Worm (Caenorhabditis elegans) whole organism, early embryonic: Measurements from ENCODE around the gene Y43C5B.3.

Experiments used
- B0310.2 ChIP-seq: sonication (generic microtip); optimal IDR thresholded peaks from 2 replicates; lab custom pipeline; 2016; ENCODE audit warnings: mild to moderate bottlenecking, missing genetic modification characterization, missing compliant biosample characterization
- ama-1 ChIP-seq: fragments of 150-350 bp; optimal IDR thresholded peaks from 2 replicates; lab custom pipeline; 2014
- ceh-36 ChIP-seq: sonication (generic microtip); optimal IDR thresholded peaks from 2 replicates; lab custom pipeline; 2016; ENCODE audit warnings: missing genetic modification characterization, inconsistent platforms, missing compliant biosample characterization
- flt-1 ChIP-seq: fragments of 200-800 bp; sonication (Bioruptor generic); IDR thresholded peaks from 2 replicates; pipeline ENCODE4 v1.3.6; 2022; ENCODE audit warnings: missing genetic modification characterization, missing compliant biosample characterization
- hmbx-1 ChIP-seq: sonication (generic microtip); optimal IDR thresholded peaks from 2 replicates; lab custom pipeline; 2016; ENCODE audit warnings: mild to moderate bottlenecking, missing genetic modification characterization, missing compliant biosample characterization
- scrt-1 ChIP-seq: fragments of 200-800 bp; sonication (Bioruptor generic); IDR thresholded peaks from 2 replicates; pipeline ENCODE4 v1.3.6; 2022; ENCODE audit warnings: missing genetic modification characterization, missing compliant biosample characterization
- sea-1 ChIP-seq: fragments of 200-800 bp; sonication (Bioruptor generic); conservative IDR thresholded peaks from 2 replicates; pipeline ENCODE4 v1.3.6; 2022; ENCODE audit warnings: missing genetic modification characterization, missing compliant biosample characterization
- tra-4 ChIP-seq: sonication (generic microtip); optimal IDR thresholded peaks from 2 replicates; lab custom pipeline; 2017; ENCODE audit warnings: missing genetic modification characterization, missing compliant biosample characterization

ce11 chrIV:10403193-10404058, 53.0 kb downstream of the Y43C5B.3 start, which contains the start of gene gpa-7:
- TF ChIP-seq ama-1 (no peak), B0310.2 (no peak), flt-1 (GFP tag; lab: Robert Waterston, UW) (no peak), ceh-36 (tag; lab: Kevin White, UChicago) (no peak), sea-1 (GFP tag; lab: Robert Waterston, UW) (no peak), tra-4 (no peak), hmbx-1 (no peak), scrt-1 (no peak)
